Worm (Caenorhabditis elegans): ENCODE measurements around the gene his-2.

his-2 gene

DNA sequence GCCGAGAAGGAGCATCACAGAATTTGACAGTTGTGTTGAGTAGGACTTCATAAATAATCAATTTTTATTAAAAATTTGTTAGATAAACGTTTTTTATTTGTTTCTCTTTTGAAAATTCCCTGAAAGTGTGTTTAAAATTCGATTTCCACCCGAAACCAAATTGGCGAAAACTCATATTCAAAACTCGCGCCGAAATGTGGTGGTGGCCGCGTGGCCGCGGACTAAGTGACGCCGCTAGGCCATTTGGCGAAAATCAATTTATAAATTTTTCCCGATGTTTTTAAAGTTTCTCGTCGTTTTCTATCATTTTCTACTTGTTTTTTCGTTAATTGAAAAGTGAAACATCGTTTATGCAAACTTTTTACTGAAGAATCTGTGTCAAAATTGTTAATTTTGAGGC, 19.5 kb downstream of the his-2 start (continued):
- TF ChIP-seq nhr-77 (tag; optimal IDR thresholded peaks at IDR 0.05) (no peak), nhr-12 (tag; optimal IDR thresholded peaks at IDR 0.05) (no peak), fos-1 (tag; optimal IDR thresholded peaks at IDR 0.05) (no peak), nhr-85 (tag) (peak; percentile 76), ceh-88 (GFP tag; IDR thresholded peaks at IDR 0.05) (no peak), ces-1 (GFP tag; optimal IDR thresholded peaks at IDR 0.05) (no peak), swsn-7 (tag; optimal IDR thresholded peaks at IDR 0.05) (peak; percentile 52), nhr-90 (tag; optimal IDR thresholded peaks at IDR 0.05; ENCODE audit: poor library complexity) (peak; percentile 75), C16A3.4 (tag; optimal IDR thresholded peaks at IDR 0.05) (peak; percentile 1), pqm-1 (tag; optimal IDR thresholded peaks at IDR 0.05) (no peak), lir-3 (tag; optimal IDR thresholded peaks at IDR 0.05; ENCODE audit: poor library complexity) (peak; percentile 84), fkh-10 (GFP tag; optimal IDR thresholded peaks at IDR 0.05) (no peak), blmp-1 (tag; optimal IDR thresholded peaks at IDR 0.05) (no peak), skn-1 (tag; optimal IDR thresholded peaks at IDR 0.05) (peak; percentile 25), efl-3 (GFP tag; optimal IDR thresholded peaks at IDR 0.05) (no peak), xbp-1 (tag; optimal IDR thresholded peaks at IDR 0.05) (peak; percentile 55), lin-13 (GFP tag; optimal IDR thresholded peaks at IDR 0.05) (no peak), sox-4 (tag; optimal IDR thresholded peaks at IDR 0.05) (peak; percentile 51), tbx-2 (tag; optimal IDR thresholded peaks at IDR 0.05) (no peak), lin-35 (GFP tag; optimal IDR thresholded peaks at IDR 0.05) (peak; percentile 91 to 95), pag-3 (tag; optimal IDR thresholded peaks at IDR 0.05; ENCODE audit: borderline replicate concordance, insufficient read depth) (no peak), mab-9 (GFP tag; IDR thresholded peaks at IDR 0.05) (no peak), pax-3 (tag; optimal IDR thresholded peaks at IDR 0.05) (peak; percentile 40), irx-1 (tag; optimal IDR thresholded peaks at IDR 0.05) (peak; percentile 72), snu-23 (GFP tag; optimal IDR thresholded peaks at IDR 0.05) (no peak), zip-4 (GFP tag; optimal IDR thresholded peaks at IDR 0.05) (no peak), egl-13 (tag; optimal IDR thresholded peaks at IDR 0.05) (no peak), unc-98 (GFP tag; IDR thresholded peaks at IDR 0.05) (peak; percentile 66), ama-1 (optimal IDR thresholded peaks at IDR 0.05) (no peak), fkh-4 (tag; optimal IDR thresholded peaks at IDR 0.05; ENCODE audit: borderline replicate concordance) (peak; percentile 60), mdl-1 (tag; optimal IDR thresholded peaks at IDR 0.05) (no peak), aha-1 (tag; optimal IDR thresholded peaks at IDR 0.05) (no peak), nhr-76 (tag; optimal IDR thresholded peaks at IDR 0.05) (no peak), nhr-19 (GFP tag; conservative IDR thresholded peaks at IDR 0.05) (no peak; the same call in 1 of the 2 replicates), efl-1 (optimal IDR thresholded peaks at IDR 0.05) (peak; percentile 92 to 95), efl-1 (GFP tag; optimal IDR thresholded peaks at IDR 0.05 in 1 of 2) (peak; percentile 92 to 99), nhr-71 (tag; optimal IDR thresholded peaks at IDR 0.05) (peak; percentile 73), snpc-4 (tag; optimal IDR thresholded peaks at IDR 0.05) (peak; percentile 68), C34B4.2 (tag; optimal IDR thresholded peaks at IDR 0.05) (no peak), ztf-11 (tag; optimal IDR thresholded peaks at IDR 0.05) (peak in 1 of 2 experiments; percentile 82), F16B12.6 (tag; optimal IDR thresholded peaks at IDR 0.05) (no peak), sup-37 (GFP tag; optimal IDR thresholded peaks at IDR 0.05) (no peak), ets-5 (GFP tag; IDR thresholded peaks at IDR 0.05) (no peak), C04F5.9 (tag; optimal IDR thresholded peaks at IDR 0.05) (no peak), dpl-1 (GFP tag; optimal IDR thresholded peaks at IDR 0.05) (peak; percentile 82 to 91 (median 88))

DNA sequence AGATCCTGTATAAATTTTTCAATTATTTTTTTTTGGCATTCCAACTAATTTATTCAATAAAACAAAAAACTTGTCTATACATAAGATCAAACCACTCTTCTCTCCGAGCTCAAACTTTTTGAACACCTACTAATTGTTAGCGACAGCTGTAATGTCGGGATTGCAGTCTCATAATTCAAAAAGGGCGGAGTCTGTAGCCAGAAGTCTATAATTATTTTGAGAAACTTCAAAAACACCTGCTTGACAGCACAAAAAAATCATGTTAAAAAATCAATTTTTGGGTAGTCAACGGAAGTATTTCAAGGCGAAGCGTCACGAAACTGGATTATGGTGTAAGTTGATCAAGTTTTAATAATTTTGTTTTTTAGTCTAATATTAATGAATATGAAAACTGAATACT, 22.0 kb downstream of the his-2 start, which contains the start of gene srx-44:
Gene srx-44, plus strand, starts transcription at position 301 of the 400 bp plus-strand sequence.
- TF ChIP-seq nhr-12 (tag; optimal IDR thresholded peaks at IDR 0.05), result no peak
- no peak for TF ChIP-seq ceh-82 (tag; optimal IDR thresholded peaks at IDR 0.05)
- TF ChIP-seq dpl-1 (GFP tag; optimal IDR thresholded peaks at IDR 0.05), result no peak
- TF ChIP-seq ceh-63 (GFP tag; optimal IDR thresholded peaks at IDR 0.05), result no peak
- no peak for TF ChIP-seq elt-3 (tag; optimal IDR thresholded peaks at IDR 0.05)
- TF ChIP-seq nhr-20 (tag; optimal IDR thresholded peaks at IDR 0.05), result no peak
- TF ChIP-seq unc-62 (GFP tag; optimal IDR thresholded peaks at IDR 0.05), result no peak
- no peak for TF ChIP-seq zip-4 (GFP tag; optimal IDR thresholded peaks at IDR 0.05)
- no peak for TF ChIP-seq nhr-76 (tag; optimal IDR thresholded peaks at IDR 0.05)
- TF ChIP-seq skn-1 (tag; optimal IDR thresholded peaks at IDR 0.05), result no peak
- TF ChIP-seq mep-1 (tag; optimal IDR thresholded peaks at IDR 0.05), result no peak
- TF ChIP-seq nhr-237 (tag; optimal IDR thresholded peaks at IDR 0.05), result no peak
